Worm (Caenorhabditis elegans) whole organism, L1 larva: ENCODE measurements around the gene M02F4.1.

Source experiments
- C04F5.9 ChIP-seq: sonication (generic microtip); optimal IDR thresholded peaks from 2 replicates; lab custom pipeline; 2016; ENCODE audit warnings: missing genetic modification characterization, missing compliant biosample characterization
- C16A3.4 ChIP-seq: fragments of 150-350 bp; optimal IDR thresholded peaks from 2 replicates; lab custom pipeline; 2014; ENCODE audit warnings: missing biosample characterization, missing genetic modification characterization
- C34B4.2 ChIP-seq: sonication (generic microtip); optimal IDR thresholded peaks from 2 replicates; lab custom pipeline; 2017; ENCODE audit warnings: mild to moderate bottlenecking, missing genetic modification characterization, missing compliant biosample characterization
- blmp-1 ChIP-seq: fragments of 150-350 bp; optimal IDR thresholded peaks from 2 replicates; lab custom pipeline; 2014; ENCODE audit warnings: missing biosample characterization, missing genetic modification characterization
- ceh-63 ChIP-seq: fragments of 200-800 bp; sonication (Bioruptor generic); optimal IDR thresholded peaks from 2 replicates; lab custom pipeline; 2018; ENCODE audit warnings: mild to moderate bottlenecking, missing genetic modification characterization, missing compliant biosample characterization
- ceh-8 ChIP-seq: fragments of 200-800 bp; sonication (Bioruptor generic); optimal IDR thresholded peaks from 2 replicates; lab custom pipeline; 2018; ENCODE audit warnings: mild to moderate bottlenecking, missing genetic modification characterization, moderate library complexity, missing compliant biosample characterization
- ceh-88 ChIP-seq: fragments of 200-800 bp; sonication (Bioruptor generic); IDR thresholded peaks from 2 replicates; pipeline ENCODE4 v1.3.6; 2022; ENCODE audit warnings: missing genetic modification characterization, missing compliant biosample characterization
- ces-1 ChIP-seq: fragments of 150-350 bp; optimal IDR thresholded peaks from 2 replicates; lab custom pipeline; 2014; ENCODE audit warnings: missing biosample characterization, missing genetic modification reagents, missing genetic modification characterization
- dpl-1 ChIP-seq, 3 experiments: fragments of 150-350 bp in 2 of 3; sonication (generic microtip) in 1 of 3; optimal IDR thresholded peaks; 2 replicates each; lab custom pipeline; 2014 to 2017; ENCODE audit warnings: missing biosample characterization in 3 of 3, missing genetic modification characterization in 3 of 3, missing genetic modification reagents in 3 of 3
- efl-3 ChIP-seq: fragments of 200-800 bp; sonication (Bioruptor generic); optimal IDR thresholded peaks from 2 replicates; lab custom pipeline; 2018; ENCODE audit warnings: mild to moderate bottlenecking, missing genetic modification characterization, missing compliant biosample characterization
- egl-27 ChIP-seq, 2 experiments: fragments of 150-350 bp in 1 of 2; sonication (generic microtip); optimal IDR thresholded peaks; 3 replicates each; lab custom pipeline; 2017 to 2018; ENCODE audit warnings: missing biosample characterization in 2 of 2, missing genetic modification characterization in 2 of 2, missing genetic modification reagents in 2 of 2
- elt-3 ChIP-seq, 6 experiments: fragments of 150-350 bp in 1 of 6; sonication (generic microtip); optimal IDR thresholded peaks; 2 replicates each; lab custom pipeline; 2017 to 2018; ENCODE audit warnings: missing biosample characterization in 6 of 6, missing genetic modification characterization in 6 of 6, inconsistent platforms in 1 of 6
- ets-5 ChIP-seq: fragments of 200-800 bp; sonication (Bioruptor generic); IDR thresholded peaks from 2 replicates; pipeline ENCODE4 v1.3.6; 2022; ENCODE audit warnings: missing genetic modification characterization, missing compliant biosample characterization
- fkh-10 ChIP-seq: sonication (generic microtip); optimal IDR thresholded peaks from 2 replicates; lab custom pipeline; 2017; ENCODE audit warnings: missing biosample characterization, missing genetic modification reagents, missing genetic modification characterization
- fkh-4 ChIP-seq: sonication (generic microtip); optimal IDR thresholded peaks from 2 replicates; lab custom pipeline; 2016; ENCODE audit warnings: missing compliant biosample characterization, missing genetic modification characterization, borderline replicate concordance
- fkh-8 ChIP-seq: sonication (generic microtip); optimal IDR thresholded peaks from 2 replicates; lab custom pipeline; 2016; ENCODE audit warnings: mild to moderate bottlenecking, missing genetic modification characterization, missing compliant biosample characterization
- fos-1 ChIP-seq: fragments of 150-350 bp; optimal IDR thresholded peaks from 2 replicates; lab custom pipeline; 2014; ENCODE audit warnings: missing biosample characterization, missing genetic modification characterization
- hpl-2 ChIP-seq: fragments of 150-350 bp; optimal IDR thresholded peaks from 2 replicates; lab custom pipeline; 2014; ENCODE audit warnings: missing biosample characterization, missing genetic modification reagents, missing genetic modification characterization
- isw-1 ChIP-seq: fragments of 200-800 bp; sonication (Bioruptor generic); IDR thresholded peaks from 2 replicates; pipeline ENCODE4 v1.3.6; 2022; ENCODE audit warnings: missing genetic modification characterization, missing compliant biosample characterization
- lin-13 ChIP-seq: fragments of 150-350 bp; optimal IDR thresholded peaks from 2 replicates; lab custom pipeline; 2014; ENCODE audit warnings: missing biosample characterization, missing genetic modification reagents, missing genetic modification characterization
- lin-14 ChIP-seq: fragments of 200-800 bp; sonication (Bioruptor generic); optimal IDR thresholded peaks from 2 replicates; lab custom pipeline; 2018; ENCODE audit warnings: mild to moderate bottlenecking, missing genetic modification characterization, moderate library complexity, missing compliant biosample characterization
- lin-35 ChIP-seq, 2 experiments: fragments of 150-350 bp; optimal IDR thresholded peaks; 2 replicates each; lab custom pipeline; 2014; ENCODE audit warnings: missing biosample characterization in 2 of 2, missing genetic modification characterization in 2 of 2, missing genetic modification reagents in 2 of 2
- lsy-2 ChIP-seq, 2 experiments: fragments of 150-350 bp; optimal IDR thresholded peaks; 2 replicates each; lab custom pipeline; 2014; ENCODE audit warnings: missing biosample characterization in 2 of 2, missing genetic modification characterization in 2 of 2
- mab-9 ChIP-seq: fragments of 200-800 bp; sonication (Bioruptor generic); IDR thresholded peaks from 2 replicates; pipeline ENCODE4 v1.3.6; 2022; ENCODE audit warnings: missing genetic modification reagents, missing genetic modification characterization, missing compliant biosample characterization
- mdl-1 ChIP-seq, 2 experiments: fragments of 150-350 bp; optimal IDR thresholded peaks; 2 replicates each; lab custom pipeline; 2014 to 2017; ENCODE audit warnings: missing biosample characterization in 2 of 2, missing genetic modification characterization in 2 of 2, inconsistent platforms in 1 of 2
- mef-2 ChIP-seq: fragments of 150-350 bp; optimal IDR thresholded peaks from 2 replicates; lab custom pipeline; 2014; ENCODE audit warnings: missing biosample characterization, missing genetic modification characterization
- mep-1 ChIP-seq: fragments of 150-350 bp; optimal IDR thresholded peaks from 2 replicates; lab custom pipeline; 2014; ENCODE audit warnings: missing biosample characterization, missing genetic modification characterization
- nhr-12 ChIP-seq: sonication (generic microtip); optimal IDR thresholded peaks from 2 replicates; lab custom pipeline; 2017; ENCODE audit warnings: missing biosample characterization, missing genetic modification characterization
- nhr-19 ChIP-seq: fragments of 200-800 bp; sonication (Bioruptor generic); conservative IDR thresholded peaks from 2 replicates; pipeline ENCODE4 v1.3.6; 2022; ENCODE audit warnings: missing genetic modification characterization, missing compliant biosample characterization
- nhr-20 ChIP-seq: sonication (generic microtip); optimal IDR thresholded peaks from 2 replicates; lab custom pipeline; 2016; ENCODE audit warnings: mild to moderate bottlenecking, missing genetic modification characterization, missing compliant biosample characterization
- nhr-47 ChIP-seq: sonication (generic microtip); optimal IDR thresholded peaks from 2 replicates; lab custom pipeline; 2016; ENCODE audit warnings: mild to moderate bottlenecking, missing genetic modification characterization, moderate library complexity, missing compliant biosample characterization
- nhr-71 ChIP-seq: sonication (generic microtip); optimal IDR thresholded peaks from 2 replicates; lab custom pipeline; 2016; ENCODE audit warnings: mild to moderate bottlenecking, missing genetic modification characterization, moderate library complexity, missing compliant biosample characterization
- nhr-76 ChIP-seq: sonication (generic microtip); optimal IDR thresholded peaks from 2 replicates; lab custom pipeline; 2017; ENCODE audit warnings: missing biosample characterization, missing genetic modification characterization
- nhr-85 ChIP-seq: sonication (generic microtip); peaks from one replicate; lab custom pipeline; 2016; ENCODE audit warnings: missing genetic modification characterization, inconsistent platforms, missing compliant biosample characterization
- nhr-90 ChIP-seq: sonication (generic microtip); optimal IDR thresholded peaks from 2 replicates; lab custom pipeline; 2016; ENCODE audit warnings: mild to moderate bottlenecking, missing genetic modification characterization, missing compliant biosample characterization; ENCODE audit not compliant: poor library complexity
- pag-3 ChIP-seq: sonication (generic microtip); optimal IDR thresholded peaks from 2 replicates; lab custom pipeline; 2017; ENCODE audit warnings: missing genetic modification characterization, mild to moderate bottlenecking, missing compliant biosample characterization, antibody characterized with exemption, borderline replicate concordance; ENCODE audit not compliant: insufficient read depth
- skn-1 ChIP-seq: fragments of 150-350 bp; optimal IDR thresholded peaks from 2 replicates; lab custom pipeline; 2014; ENCODE audit warnings: missing biosample characterization, missing genetic modification characterization
- snu-23 ChIP-seq: sonication (generic microtip); optimal IDR thresholded peaks from 2 replicates; lab custom pipeline; 2016; ENCODE audit warnings: missing genetic modification characterization, missing compliant biosample characterization
- tlp-1 ChIP-seq: fragments of 150-350 bp; optimal IDR thresholded peaks from 2 replicates; lab custom pipeline; 2014; ENCODE audit warnings: missing biosample characterization, missing genetic modification characterization
- unc-130 ChIP-seq: fragments of 150-350 bp; optimal IDR thresholded peaks from 2 replicates; lab custom pipeline; 2017; ENCODE audit warnings: missing biosample characterization, missing genetic modification characterization, inconsistent platforms
- unc-30 ChIP-seq: sonication (generic microtip); optimal IDR thresholded peaks from 2 replicates; lab custom pipeline; 2017; ENCODE audit warnings: missing biosample characterization, missing genetic modification characterization
- unc-86 ChIP-seq: sonication (generic microtip); optimal IDR thresholded peaks from 2 replicates; lab custom pipeline; 2016; ENCODE audit warnings: missing genetic modification characterization, missing compliant biosample characterization
- vab-15 ChIP-seq: sonication (generic microtip); optimal IDR thresholded peaks from 2 replicates; lab custom pipeline; 2017; ENCODE audit warnings: missing genotype, mild to moderate bottlenecking, missing genetic modification characterization, missing compliant biosample characterization
- zag-1 ChIP-seq: fragments of 150-350 bp; optimal IDR thresholded peaks from 2 replicates; lab custom pipeline; 2014; ENCODE audit warnings: missing biosample characterization, missing genetic modification characterization
- ztf-11 ChIP-seq, 2 experiments: sonication (generic microtip); optimal IDR thresholded peaks; 2 replicates each; lab custom pipeline; 2016 to 2017; ENCODE audit warnings: missing genetic modification characterization in 2 of 2, missing biosample characterization in 1 of 2, missing compliant biosample characterization in 1 of 2
- ztf-4 ChIP-seq: fragments of 150-350 bp; optimal IDR thresholded peaks from 2 replicates; lab custom pipeline; 2014; ENCODE audit warnings: missing biosample characterization, missing genetic modification characterization

M02F4.1 gene

ce11 chrX:3003703-3004102 lies 25.2 kb downstream of the M02F4.1 start, which contains the start of gene Y41G9A.6:
Y41G9A.6 (minus strand) TSS chrX:3003803.
- TF ChIP-seq lin-14 (GFP tag; lab: Kevin White, UChicago) (no peak), nhr-90 (no peak)

ce11 chrX:2999652-3000051 lies 29.3 kb downstream of the M02F4.1 start, which contains the start of gene Y41G9A.17:
Y41G9A.17 (minus strand) TSS chrX:2999752.
- no peak for TF ChIP-seq tlp-1 (tag; lab: Kevin White, UChicago)
- no peak for TF ChIP-seq ceh-88 (GFP tag; lab: Robert Waterston, UW)
- TF ChIP-seq mef-2 (tag; lab: Kevin White, UChicago), result no peak
- no peak for TF ChIP-seq zag-1 (tag; lab: Kevin White, UChicago)
- no peak for TF ChIP-seq pag-3
- TF ChIP-seq lin-14 (GFP tag; lab: Kevin White, UChicago), result no peak
- no peak for TF ChIP-seq nhr-47 (tag; lab: Kevin White, UChicago)
- no peak for TF ChIP-seq fkh-10 (GFP tag; lab: Kevin White, UChicago)
- no peak for TF ChIP-seq blmp-1
- TF ChIP-seq snu-23 (GFP tag; lab: Kevin White, UChicago), result no peak
- TF ChIP-seq vab-15 (tag; lab: Kevin White, UChicago), result no peak
- TF ChIP-seq fkh-4 (tag; lab: Kevin White, UChicago), result no peak

- TF ChIP-seq vab-15 (tag; lab: Kevin White, UChicago), result peak; percentile 59
- TF ChIP-seq fkh-8, result peak; percentile 94
- TF ChIP-seq blmp-1, result peak; percentile 46
- TF ChIP-seq nhr-76 (tag; lab: Kevin White, UChicago), result peak; percentile 79
- TF ChIP-seq unc-130 (tag; lab: Kevin White, UChicago), result peak; percentile 69
- TF ChIP-seq unc-86 (tag; lab: Kevin White, UChicago), result peak; percentile 98
- TF ChIP-seq lsy-2 (tag; optimal IDR thresholded peaks at IDR 0.05; lab: Kevin White, UChicago), result peak; percentile 95 to 96
- peak; percentile 98 for TF ChIP-seq nhr-20
- TF ChIP-seq C04F5.9 (tag; lab: Kevin White, UChicago), result peak; percentile 96
- peak; percentile 30 for TF ChIP-seq C34B4.2 (tag; lab: Kevin White, UChicago)
- TF ChIP-seq mep-1 (tag; lab: Kevin White, UChicago), result peak; percentile 100
- TF ChIP-seq nhr-12 (tag; lab: Kevin White, UChicago), result peak; percentile 86
- peak; percentile 96 for TF ChIP-seq efl-3 (GFP tag; lab: Kevin White, UChicago)
- peak; percentile 100 for TF ChIP-seq fkh-10 (GFP tag; lab: Kevin White, UChicago)
- TF ChIP-seq pag-3, result peak; percentile 85
- peak; percentile 98 for TF ChIP-seq C16A3.4 (tag; lab: Kevin White, UChicago)
- TF ChIP-seq lin-35 (GFP tag; optimal IDR thresholded peaks at IDR 0.05; lab: Kevin White, UChicago), result peak; percentile 72 to 88
- TF ChIP-seq snu-23 (GFP tag; lab: Kevin White, UChicago), result peak; percentile 100
- peak; percentile 95 for TF ChIP-seq ceh-63 (GFP tag; lab: Kevin White, UChicago)
- TF ChIP-seq lin-13 (GFP tag; lab: Kevin White, UChicago), result peak; percentile 91
- peak; percentile 95 to 96 for TF ChIP-seq ztf-11 (tag; optimal IDR thresholded peaks at IDR 0.05; lab: Kevin White, UChicago)
- TF ChIP-seq dpl-1 (GFP tag; optimal IDR thresholded peaks at IDR 0.05; lab: Kevin White, UChicago), result peak; percentile 57 to 66 (median 59)
- peak; percentile 98 for TF ChIP-seq unc-30 (tag; lab: Kevin White, UChicago)
- peak; percentile 67 for TF ChIP-seq tlp-1 (tag; lab: Kevin White, UChicago)
- peak; percentile 99 for TF ChIP-seq nhr-85 (tag; lab: Kevin White, UChicago)
- peak; percentile 98 for TF ChIP-seq ztf-4 (tag; lab: Kevin White, UChicago)
- 0 out of 2 replicates have a peak, but pooled peaks have one; percentile 93 for TF ChIP-seq ets-5
- TF ChIP-seq egl-27 (tag; optimal IDR thresholded peaks at IDR 0.05; lab: Kevin White, UChicago), result peak; percentile 74 to 77
- TF ChIP-seq nhr-90, result peak; percentile 99
- TF ChIP-seq mef-2 (tag; lab: Kevin White, UChicago), result peak; percentile 93
- peak; percentile 98 for TF ChIP-seq nhr-19 (GFP tag; lab: Robert Waterston, UW)
- TF ChIP-seq hpl-2 (GFP tag; lab: Kevin White, UChicago), result peak; percentile 98
- TF ChIP-seq ces-1 (GFP tag; lab: Kevin White, UChicago), result peak; percentile 88
- peak; percentile 99 for TF ChIP-seq ceh-8 (GFP tag; lab: Kevin White, UChicago)
- TF ChIP-seq nhr-71 (tag; lab: Kevin White, UChicago), result peak; percentile 99
- peak; percentile 98 for TF ChIP-seq lin-14 (GFP tag; lab: Kevin White, UChicago)
- TF ChIP-seq skn-1 (tag; lab: Kevin White, UChicago), result peak; percentile 99
- TF ChIP-seq mab-9, result peak; percentile 97
- peak; percentile 99 for TF ChIP-seq fos-1
- TF ChIP-seq elt-3 (tag; optimal IDR thresholded peaks at IDR 0.05; lab: Kevin White, UChicago), result peak in 5 of 6 experiments; percentile 16 to 99 (median 95)
- peak in 1 of 2 experiments; percentile 89 for TF ChIP-seq mdl-1 (tag; optimal IDR thresholded peaks at IDR 0.05; lab: Kevin White, UChicago)
- peak; percentile 93 for TF ChIP-seq isw-1 (GFP tag; lab: Robert Waterston, UW)
Observed at ce11 chrX:2996976-2997399, 31.9 kb downstream of the M02F4.1 start.
